Fruit fly (Drosophila melanogaster): ENCODE measurements around the gene LanA.

DNA sequence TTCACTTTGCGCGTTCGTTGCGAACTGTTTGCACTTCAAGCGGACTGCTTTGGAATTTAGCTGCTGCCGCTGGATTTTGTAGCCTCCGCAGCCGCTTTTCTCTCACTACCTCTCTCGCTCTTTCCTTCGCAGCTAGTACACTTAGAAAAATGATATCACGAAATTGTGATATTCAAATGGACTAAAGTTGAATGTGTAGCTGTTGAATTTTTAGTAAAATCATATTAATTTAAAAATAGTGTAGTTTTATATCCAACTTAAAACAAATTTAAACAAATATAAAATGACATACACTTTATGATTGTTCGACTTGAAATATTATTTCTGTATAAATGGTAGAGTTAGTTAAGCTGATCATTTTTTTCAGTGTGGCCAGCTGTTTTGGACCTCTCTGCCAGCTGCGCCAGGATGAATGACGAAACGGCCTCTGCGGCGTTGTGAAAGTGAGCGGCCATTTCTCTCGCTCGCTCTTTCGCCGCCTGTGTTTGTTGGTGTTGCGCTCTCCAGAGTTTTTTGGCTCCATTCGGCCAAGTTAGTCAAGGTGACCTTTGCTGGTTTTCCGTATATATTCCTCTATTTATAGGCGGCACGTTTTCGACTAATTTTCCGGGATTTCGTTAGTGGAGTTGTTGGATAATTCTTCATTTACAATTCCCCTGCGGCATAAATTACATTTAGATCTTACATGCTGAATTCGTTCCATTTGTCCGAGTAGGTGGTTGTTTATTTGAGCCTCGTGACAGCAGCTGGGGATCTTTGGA lies 45.0 kb upstream of the LanA start, which contains the start of gene Ldh:
- TF ChIP-seq gt (GFP tag; IDR thresholded peaks at IDR 0.05) (peak; percentile 82; the same call in 1 of the 2 replicates), CG6654 (GFP tag; optimal IDR thresholded peaks at IDR 0.05) (peak; percentile 76), CG42726 (GFP tag; IDR thresholded peaks at IDR 0.05; ENCODE audit: partially characterized antibody) (no peak), Vsx1 (GFP tag; optimal IDR thresholded peaks at IDR 0.05) (peak; percentile 78), jumu (GFP tag; optimal IDR thresholded peaks at IDR 0.05) (peak; percentile 73), her (GFP tag; optimal IDR thresholded peaks at IDR 0.05) (no peak), cg (GFP tag; optimal IDR thresholded peaks at IDR 0.05) (no peak), Nf-YC (tag; optimal IDR thresholded peaks at IDR 0.05) (peak; percentile 90), Ptx1 (GFP tag; IDR thresholded peaks at IDR 0.05) (peak; percentile 93), CG13775 (GFP tag; optimal IDR thresholded peaks at IDR 0.05) (peak; percentile 95)
